Worm (Caenorhabditis elegans) whole organism, mixed stage, embryonic: ENCODE measurements around the gene JC8.7.

Experiments used
- M03D4.4 ChIP-seq: sonication (generic microtip); optimal IDR thresholded peaks from 2 replicates; lab custom pipeline; 2017; ENCODE audit warnings: mild to moderate bottlenecking, missing genetic modification characterization, missing compliant biosample characterization
- bed-3 ChIP-seq: fragments of 200-800 bp; sonication (Bioruptor generic); optimal IDR thresholded peaks from 3 replicates; lab custom pipeline; 2018; ENCODE audit warnings: mild to moderate bottlenecking, missing genetic modification characterization, moderate library complexity, missing compliant biosample characterization
- ceh-39 ChIP-seq: fragments of 150-350 bp; optimal IDR thresholded peaks from 2 replicates; lab custom pipeline; 2014; ENCODE audit warnings: missing biosample characterization, missing genetic modification characterization
- ceh-43 ChIP-seq: fragments of 200-800 bp; sonication (Bioruptor generic); optimal IDR thresholded peaks from 2 replicates; lab custom pipeline; 2018; ENCODE audit warnings: mild to moderate bottlenecking, missing genetic modification characterization, moderate library complexity, missing compliant biosample characterization
- ces-1 ChIP-seq: fragments of 150-350 bp; optimal IDR thresholded peaks from 2 replicates; lab custom pipeline; 2014; ENCODE audit warnings: missing biosample characterization, missing genetic modification reagents, missing genetic modification characterization
- cnd-1 ChIP-seq: fragments of 200-800 bp; sonication (Bioruptor generic); optimal IDR thresholded peaks from 2 replicates; lab custom pipeline; 2018; ENCODE audit warnings: mild to moderate bottlenecking, missing genetic modification characterization, missing compliant biosample characterization
- elt-1 ChIP-seq: sonication (generic microtip); optimal IDR thresholded peaks from 2 replicates; lab custom pipeline; 2017; ENCODE audit warnings: missing genetic modification characterization, mild to moderate bottlenecking, missing compliant biosample characterization, antibody characterized with exemption, moderate library complexity, borderline replicate concordance; ENCODE audit not compliant: insufficient read depth
- ham-2 ChIP-seq: fragments of 200-800 bp; sonication (Bioruptor generic); optimal IDR thresholded peaks from 2 replicates; lab custom pipeline; 2018; ENCODE audit warnings: mild to moderate bottlenecking, missing genetic modification characterization, missing compliant biosample characterization
- hlh-1 ChIP-seq: fragments of 150-350 bp; optimal IDR thresholded peaks from 2 replicates; lab custom pipeline; 2014; ENCODE audit warnings: missing biosample characterization, missing genetic modification reagents, missing genetic modification characterization
- lin-13 ChIP-seq: fragments of 150-350 bp; optimal IDR thresholded peaks from 2 replicates; lab custom pipeline; 2014; ENCODE audit warnings: missing biosample characterization, missing genetic modification characterization
- lin-32 ChIP-seq: fragments of 200-800 bp; sonication (Bioruptor generic); optimal IDR thresholded peaks from 2 replicates; lab custom pipeline; 2018; ENCODE audit warnings: mild to moderate bottlenecking, missing genetic modification characterization, missing compliant biosample characterization
- lsy-2 ChIP-seq: fragments of 150-350 bp; optimal IDR thresholded peaks from 2 replicates; lab custom pipeline; 2014; ENCODE audit warnings: missing biosample characterization, missing genetic modification characterization
- mab-5 ChIP-seq: fragments of 150-350 bp; optimal IDR thresholded peaks from 2 replicates; lab custom pipeline; 2014; ENCODE audit warnings: missing biosample characterization, missing genetic modification characterization
- mep-1 ChIP-seq: fragments of 150-350 bp; optimal IDR thresholded peaks from 2 replicates; lab custom pipeline; 2017; ENCODE audit warnings: missing biosample characterization, missing genetic modification reagents, missing genetic modification characterization, inconsistent platforms
- mls-2 ChIP-seq: sonication (generic microtip); optimal IDR thresholded peaks from 2 replicates; lab custom pipeline; 2016; ENCODE audit warnings: mild to moderate bottlenecking, missing genetic modification characterization, moderate library complexity, missing compliant biosample characterization
- nhr-12 ChIP-seq: fragments of 150-350 bp; optimal IDR thresholded peaks from 2 replicates; lab custom pipeline; 2014; ENCODE audit warnings: missing biosample characterization, missing genetic modification characterization
- nhr-237 ChIP-seq: fragments of 150-350 bp; optimal IDR thresholded peaks from 2 replicates; lab custom pipeline; 2014; ENCODE audit warnings: missing biosample characterization, missing genetic modification characterization
- nhr-28 ChIP-seq: fragments of 150-350 bp; optimal IDR thresholded peaks from 2 replicates; lab custom pipeline; 2014; ENCODE audit warnings: missing biosample characterization, missing genetic modification characterization
- nhr-76 ChIP-seq: sonication (generic microtip); optimal IDR thresholded peaks from 2 replicates; lab custom pipeline; 2017; ENCODE audit warnings: missing biosample characterization, missing genetic modification characterization
- pha-4 ChIP-seq: fragments of 150-350 bp; optimal IDR thresholded peaks from 2 replicates; lab custom pipeline; 2018; ENCODE audit warnings: missing biosample characterization, missing genetic modification reagents, missing genetic modification characterization
- sem-2 ChIP-seq: fragments of 200-800 bp; sonication (Bioruptor generic); optimal IDR thresholded peaks from 2 replicates; lab custom pipeline; 2018; ENCODE audit warnings: mild to moderate bottlenecking, missing genetic modification characterization, missing compliant biosample characterization
- snpc-4 ChIP-seq: fragments of 150-350 bp; optimal IDR thresholded peaks from 2 replicates; lab custom pipeline; 2014; ENCODE audit warnings: missing biosample characterization, missing genetic modification characterization
- sptf-1 ChIP-seq: sonication (generic microtip); optimal IDR thresholded peaks from 2 replicates; lab custom pipeline; 2017; ENCODE audit warnings: mild to moderate bottlenecking, missing genetic modification characterization, moderate library complexity, missing compliant biosample characterization
- tbx-8 ChIP-seq: fragments of 200-800 bp; sonication (Bioruptor generic); optimal IDR thresholded peaks from 2 replicates; lab custom pipeline; 2018; ENCODE audit warnings: mild to moderate bottlenecking, missing genetic modification characterization, moderate library complexity, missing compliant biosample characterization
- unc-120 ChIP-seq: sonication (generic microtip); optimal IDR thresholded peaks from 2 replicates; lab custom pipeline; 2017; ENCODE audit warnings: missing genetic modification characterization, missing compliant biosample characterization; ENCODE audit not compliant: poor library complexity, severe bottlenecking
- unc-39 ChIP-seq: fragments of 150-350 bp; optimal IDR thresholded peaks from 2 replicates; lab custom pipeline; 2014; ENCODE audit warnings: missing biosample characterization, missing genetic modification characterization
- zip-8 ChIP-seq: fragments of 150-350 bp; optimal IDR thresholded peaks from 2 replicates; lab custom pipeline; 2014; ENCODE audit warnings: missing biosample characterization, missing genetic modification characterization
- ztf-11 ChIP-seq: fragments of 150-350 bp; optimal IDR thresholded peaks from 2 replicates; lab custom pipeline; 2014; ENCODE audit warnings: missing biosample characterization, missing genetic modification characterization

JC8.7 gene

DNA sequence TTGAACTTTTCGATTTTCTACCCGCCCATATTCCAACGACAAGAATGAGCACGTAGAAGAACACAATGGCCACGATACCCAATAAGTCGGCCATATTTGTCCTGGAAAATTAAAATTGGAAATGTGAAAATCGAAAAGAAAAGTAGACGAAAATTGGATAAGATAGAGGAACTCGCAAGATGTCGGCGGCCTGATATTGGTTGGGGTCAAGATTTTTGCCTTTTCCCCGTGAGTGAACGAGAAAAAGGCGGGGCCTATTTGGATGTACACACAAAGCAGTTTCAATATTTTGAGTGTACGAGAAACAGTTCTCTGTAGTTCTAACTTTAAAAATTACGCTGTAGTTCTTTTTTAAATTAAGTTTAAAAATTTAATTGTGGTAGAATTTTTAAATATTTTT lies 32.6 kb upstream of the JC8.7 start, which contains the start of gene cho-1:
Gene cho-1, minus strand, starts transcription at position 101 of the 400 bp plus-strand sequence.
- no peak for TF ChIP-seq ham-2 (GFP tag; lab: Kevin White, UChicago)
- no peak for TF ChIP-seq M03D4.4 (tag; lab: Kevin White, UChicago)
- TF ChIP-seq snpc-4 (tag; lab: Kevin White, UChicago): no peak
- TF ChIP-seq nhr-76: no peak
- no peak for TF ChIP-seq mab-5 (tag; lab: Kevin White, UChicago)
- no peak for TF ChIP-seq cnd-1 (tag; lab: Kevin White, UChicago)
- no peak for TF ChIP-seq mep-1
- no peak for TF ChIP-seq nhr-12 (tag; lab: Kevin White, UChicago)
- no peak for TF ChIP-seq lin-32
- TF ChIP-seq hlh-1 (tag; lab: Kevin White, UChicago): no peak
- TF ChIP-seq pha-4 (tag; lab: Kevin White, UChicago): no peak
- no peak for TF ChIP-seq nhr-237 (tag; lab: Kevin White, UChicago)
- no peak for TF ChIP-seq unc-120
- TF ChIP-seq ces-1 (GFP tag; lab: Kevin White, UChicago): no peak
- TF ChIP-seq unc-39 (tag; lab: Kevin White, UChicago): no peak
- no peak for TF ChIP-seq nhr-28 (tag; lab: Kevin White, UChicago)
- TF ChIP-seq bed-3 (GFP tag; lab: Kevin White, UChicago): no peak
- TF ChIP-seq lsy-2: no peak
- TF ChIP-seq lin-13 (tag; lab: Kevin White, UChicago): no peak
- TF ChIP-seq sptf-1 (tag; lab: Kevin White, UChicago): no peak

DNA sequence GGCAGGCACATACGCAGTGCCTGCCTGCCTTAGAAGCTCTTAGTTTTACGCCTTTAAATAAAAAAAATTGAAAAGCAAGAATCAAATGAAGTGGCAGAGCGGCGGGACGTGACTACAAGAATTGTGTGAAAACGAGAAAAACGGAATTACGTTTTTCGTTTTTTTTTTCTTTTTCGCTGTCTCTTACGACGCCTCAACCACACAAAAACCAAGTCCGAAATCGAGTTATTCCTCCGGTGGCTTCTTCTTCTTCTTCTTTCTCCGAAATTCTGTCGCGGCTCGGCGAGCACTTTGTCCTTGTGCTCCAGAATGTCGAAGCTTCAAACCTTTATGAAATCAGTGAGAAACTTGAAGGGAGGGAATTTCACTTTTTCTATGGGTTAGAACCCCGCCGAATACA lies 26.5 kb upstream of the JC8.7 start:
- no peak for TF ChIP-seq mls-2 (tag; lab: Kevin White, UChicago)
- no peak for TF ChIP-seq ztf-11 (tag; lab: Kevin White, UChicago)
- peak; percentile 64 for TF ChIP-seq ces-1 (GFP tag; lab: Kevin White, UChicago)
- no peak for TF ChIP-seq zip-8
- no peak for TF ChIP-seq sem-2
- TF ChIP-seq nhr-76: no peak
- no peak for TF ChIP-seq ceh-43

DNA sequence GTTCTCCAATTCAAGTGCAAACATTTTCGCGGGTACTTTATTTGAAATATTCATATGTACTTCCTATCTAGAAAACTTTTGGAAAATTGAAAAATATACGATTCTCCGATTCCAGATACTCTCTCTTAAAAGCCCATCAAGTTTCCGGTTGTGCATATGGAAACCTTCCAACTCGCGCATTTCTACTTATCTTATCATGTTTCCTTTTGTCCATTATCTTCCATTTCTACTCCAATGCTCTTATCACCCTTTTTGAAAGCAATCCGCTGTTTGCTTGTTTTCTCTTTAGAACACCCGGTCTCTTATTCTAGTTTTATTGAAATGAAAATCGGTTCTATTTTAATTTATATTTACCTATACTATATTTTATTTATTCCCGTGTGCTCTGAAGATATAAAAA lies 25.4 kb upstream of the JC8.7 start, which contains the start of gene C48D1.5:
Gene C48D1.5, plus strand, starts transcription at position 301 of the 400 bp plus-strand sequence.
- TF ChIP-seq pha-4 (tag; lab: Kevin White, UChicago) (no peak), ceh-43 (no peak), ceh-39 (tag; lab: Kevin White, UChicago) (no peak), hlh-1 (tag; lab: Kevin White, UChicago) (no peak)

DNA sequence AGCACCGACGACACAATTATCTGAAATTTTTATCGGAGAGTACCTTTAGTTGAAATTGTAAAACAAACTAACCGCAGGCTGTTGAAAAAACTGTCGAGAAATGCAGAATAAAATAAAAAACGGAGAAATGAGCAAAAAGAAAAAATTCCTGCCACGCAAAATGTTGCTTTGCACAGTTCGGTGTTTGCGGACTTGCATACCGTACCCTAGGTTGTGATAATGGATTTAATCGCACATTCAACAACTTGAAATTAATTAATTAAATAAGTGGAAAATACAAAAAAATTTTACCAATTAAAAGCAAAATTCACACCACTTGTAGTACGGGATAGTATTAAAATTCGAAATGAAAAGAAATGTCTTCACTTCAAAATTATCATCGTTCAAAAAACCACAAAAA lies 15.7 kb upstream of the JC8.7 start:
- TF ChIP-seq lsy-2 (peak; percentile 96), sem-2 (no peak), mep-1 (peak; percentile 28), lin-13 (tag; lab: Kevin White, UChicago) (no peak), ces-1 (GFP tag; lab: Kevin White, UChicago) (peak; percentile 85)

DNA sequence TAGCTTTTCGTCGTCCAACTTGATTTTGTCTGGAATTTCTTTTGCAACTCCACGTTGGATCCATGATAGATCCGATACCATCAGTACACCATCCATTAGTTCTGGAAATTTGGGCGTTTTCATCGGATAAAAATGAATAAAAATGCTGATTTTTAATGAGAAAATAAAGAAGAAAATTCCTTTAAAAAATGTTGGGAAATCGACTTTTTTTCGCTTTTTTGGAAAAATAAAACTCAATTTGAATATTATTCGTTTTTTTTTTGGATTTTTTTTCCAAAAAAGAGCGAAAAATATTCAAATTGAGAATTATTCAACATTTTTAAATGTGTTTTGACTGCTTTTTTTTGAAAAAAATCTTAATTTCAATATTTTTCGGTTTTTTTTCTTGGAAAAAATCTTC lies 10.6 kb upstream of the JC8.7 start, which contains the start of gene pwp-1:
Gene pwp-1, minus strand, starts transcription at position 101 of the 400 bp plus-strand sequence.
- no peak for TF ChIP-seq tbx-8 (GFP tag; lab: Kevin White, UChicago)
- TF ChIP-seq ceh-39 (tag; lab: Kevin White, UChicago): no peak
- no peak for TF ChIP-seq mep-1
- no peak for TF ChIP-seq ham-2 (GFP tag; lab: Kevin White, UChicago)
- TF ChIP-seq lsy-2: no peak
- TF ChIP-seq nhr-237 (tag; lab: Kevin White, UChicago): no peak
- TF ChIP-seq sem-2: no peak
- no peak for TF ChIP-seq pha-4 (tag; lab: Kevin White, UChicago)
- TF ChIP-seq ceh-43: no peak
- no peak for TF ChIP-seq elt-1 (tag; lab: Kevin White, UChicago)
- TF ChIP-seq ztf-11 (tag; lab: Kevin White, UChicago): no peak
- no peak for TF ChIP-seq snpc-4 (tag; lab: Kevin White, UChicago)
